Worm (Caenorhabditis elegans) whole organism, early embryonic: Measurements from ENCODE around the gene srd-39.

Experiments used
- B0310.2 ChIP-seq: sonication (generic microtip); optimal IDR thresholded peaks from 2 replicates; lab custom pipeline; 2016; ENCODE audit warnings: mild to moderate bottlenecking, missing genetic modification characterization, missing compliant biosample characterization
- ama-1 ChIP-seq: fragments of 150-350 bp; optimal IDR thresholded peaks from 2 replicates; lab custom pipeline; 2014
- ceh-13 ChIP-seq: fragments of 200-800 bp; sonication (Bioruptor generic); optimal IDR thresholded peaks from 2 replicates; lab custom pipeline; 2018; ENCODE audit warnings: mild to moderate bottlenecking, missing genetic modification characterization, missing compliant biosample characterization
- ceh-36 ChIP-seq: sonication (generic microtip); optimal IDR thresholded peaks from 2 replicates; lab custom pipeline; 2016; ENCODE audit warnings: missing genetic modification characterization, inconsistent platforms, missing compliant biosample characterization
- ets-7 ChIP-seq: sonication (generic microtip); optimal IDR thresholded peaks from 2 replicates; lab custom pipeline; 2016; ENCODE audit warnings: missing genotype, missing genetic modification characterization, missing compliant biosample characterization
- flt-1 ChIP-seq: fragments of 200-800 bp; sonication (Bioruptor generic); IDR thresholded peaks from 2 replicates; pipeline ENCODE4 v1.3.6; 2022; ENCODE audit warnings: missing genetic modification characterization, missing compliant biosample characterization
- sea-1 ChIP-seq: fragments of 200-800 bp; sonication (Bioruptor generic); conservative IDR thresholded peaks from 2 replicates; pipeline ENCODE4 v1.3.6; 2022; ENCODE audit warnings: missing genetic modification characterization, missing compliant biosample characterization
- tra-4 ChIP-seq: sonication (generic microtip); optimal IDR thresholded peaks from 2 replicates; lab custom pipeline; 2017; ENCODE audit warnings: missing genetic modification characterization, missing compliant biosample characterization

DNA sequence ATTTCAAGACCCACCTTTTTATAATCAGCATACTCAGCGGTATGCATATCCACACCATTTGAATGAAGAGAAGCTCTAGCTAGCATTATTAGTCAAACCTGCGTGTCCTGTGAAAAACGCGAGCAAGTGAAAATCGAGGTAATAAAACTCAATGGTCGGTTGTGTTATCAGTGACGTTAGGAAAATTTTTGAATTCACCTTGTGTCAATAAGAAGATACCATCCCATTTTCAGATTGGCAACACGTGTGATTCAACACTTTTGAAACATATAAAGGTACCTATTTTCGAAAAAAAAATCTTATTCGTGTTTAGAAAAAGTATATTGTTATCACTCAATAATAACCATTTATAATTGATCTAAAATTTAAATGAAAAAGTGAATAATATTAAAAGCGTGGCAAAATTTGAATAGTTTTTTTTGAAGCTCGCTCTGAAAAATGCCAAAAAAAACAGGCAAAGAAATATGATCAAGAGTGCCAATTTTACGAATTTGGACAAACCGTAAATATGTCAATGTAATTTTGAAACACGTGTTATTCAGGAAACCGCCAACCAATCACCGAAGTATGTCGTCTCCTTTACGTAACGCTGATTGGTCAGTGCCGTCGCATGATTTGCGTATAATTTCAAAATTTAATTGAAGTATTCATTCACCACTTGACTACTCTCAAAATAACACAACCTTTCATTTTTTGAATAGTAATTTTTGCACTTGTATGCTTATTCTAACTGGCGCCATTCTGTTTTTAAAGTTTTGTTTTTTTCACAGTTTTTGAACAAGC lies 11.4 kb upstream of the srd-39 start, which contains the start of gene F46G10.1:
- TF ChIP-seq ets-7 (tag; lab: Kevin White, UChicago) (no peak), sea-1 (no peak), ceh-36 (tag; lab: Kevin White, UChicago) (no peak), tra-4 (no peak), ama-1 (no peak), B0310.2 (no peak), flt-1 (no peak), ceh-13 (no peak)
